Worm (Caenorhabditis elegans) whole organism, early embryonic: ENCODE data around the gene cst-1.
A peak's percentile ranks its signal among the peaks of the same experiment; 100 is the strongest.

ENCODE experiments used
- B0310.2 ChIP-seq: sonication (generic microtip); optimal IDR thresholded peaks from 2 replicates; lab custom pipeline; 2016; ENCODE audit warnings: mild to moderate bottlenecking, missing genetic modification characterization, missing compliant biosample characterization
- aly-1 ChIP-seq: sonication (generic microtip); optimal IDR thresholded peaks from 2 replicates; lab custom pipeline; 2016; ENCODE audit warnings: missing genetic modification characterization, missing compliant biosample characterization
- ama-1 ChIP-seq: fragments of 150-350 bp; optimal IDR thresholded peaks from 2 replicates; lab custom pipeline; 2014
- ceh-13 ChIP-seq: fragments of 200-800 bp; sonication (Bioruptor generic); optimal IDR thresholded peaks from 2 replicates; lab custom pipeline; 2018; ENCODE audit warnings: mild to moderate bottlenecking, missing genetic modification characterization, missing compliant biosample characterization
- ceh-36 ChIP-seq: sonication (generic microtip); optimal IDR thresholded peaks from 2 replicates; lab custom pipeline; 2016; ENCODE audit warnings: missing genetic modification characterization, inconsistent platforms, missing compliant biosample characterization
- ets-7 ChIP-seq: sonication (generic microtip); optimal IDR thresholded peaks from 2 replicates; lab custom pipeline; 2016; ENCODE audit warnings: missing genotype, missing genetic modification characterization, missing compliant biosample characterization
- flt-1 ChIP-seq: fragments of 200-800 bp; sonication (Bioruptor generic); IDR thresholded peaks from 2 replicates; pipeline ENCODE4 v1.3.6; 2022; ENCODE audit warnings: missing genetic modification characterization, missing compliant biosample characterization
- pes-1 ChIP-seq: fragments of 200-800 bp; sonication (Bioruptor generic); IDR thresholded peaks from 2 replicates; pipeline ENCODE4 v1.3.6; 2022; ENCODE audit warnings: missing genetic modification reagents, missing genetic modification characterization, missing compliant biosample characterization
- sea-1 ChIP-seq: fragments of 200-800 bp; sonication (Bioruptor generic); conservative IDR thresholded peaks from 2 replicates; pipeline ENCODE4 v1.3.6; 2022; ENCODE audit warnings: missing genetic modification characterization, missing compliant biosample characterization
- tbx-11 ChIP-seq: fragments of 200-800 bp; sonication (Bioruptor generic); IDR thresholded peaks from 2 replicates; pipeline ENCODE4 v1.3.6; 2022; ENCODE audit warnings: missing genetic modification characterization, missing compliant biosample characterization
- tbx-37 ChIP-seq: fragments of 200-800 bp; sonication (Bioruptor generic); conservative IDR thresholded peaks from 2 replicates; pipeline ENCODE4 v1.3.6; 2022; ENCODE audit warnings: missing genetic modification reagents, missing genetic modification characterization, missing compliant biosample characterization

ce11 chrX:4307559-4308005 is 31.9 kb upstream of the cst-1 start:
- no peak for TF ChIP-seq ceh-13 (GFP tag; lab: Kevin White, UChicago)
- no peak for TF ChIP-seq ets-7
- TF ChIP-seq ama-1 = no peak
- no peak for TF ChIP-seq B0310.2 (tag; lab: Kevin White, UChicago)
- TF ChIP-seq flt-1 (GFP tag; lab: Robert Waterston, UW) = no peak
- TF ChIP-seq tbx-11 (GFP tag; lab: Robert Waterston, UW) = no peak
- TF ChIP-seq tbx-37 (GFP tag; lab: Robert Waterston, UW) = peak; percentile 36; the same call in 1 of the 2 replicates
- no peak for TF ChIP-seq pes-1
- peak; percentile 12 for TF ChIP-seq ceh-36 (tag; lab: Kevin White, UChicago)
- no peak for TF ChIP-seq aly-1 (tag; lab: Kevin White, UChicago)
- TF ChIP-seq sea-1 (GFP tag; lab: Robert Waterston, UW) = no peak
